Fruit fly (Drosophila melanogaster) whole organism, embryonic: ENCODE measurements around the gene PolD2.

ENCODE experiments used
- ATbp ChIP-seq: fragments of 200-800 bp; sonication (Bioruptor generic); optimal IDR thresholded peaks from 2 replicates; lab custom pipeline; 2017; ENCODE audit warnings: missing biosample characterization, mild to moderate bottlenecking, missing genetic modification characterization, missing genetic modification reagents
- BEAF-32 ChIP-seq: fragments of 200-800 bp; sonication (Bioruptor generic); optimal IDR thresholded peaks from 3 replicates; lab custom pipeline; 2017; ENCODE audit warnings: missing biosample characterization, missing genetic modification characterization, mild to moderate bottlenecking, moderate library complexity, missing genetic modification reagents
- CG1024 ChIP-seq: fragments of 200-800 bp; sonication (Bioruptor generic); IDR thresholded peaks from 2 replicates; pipeline ENCODE4 v1.3.6; 2022; ENCODE audit warnings: missing biosample characterization, missing genetic modification characterization
- CG10267 ChIP-seq: fragments of 200-800 bp; sonication (Bioruptor generic); optimal IDR thresholded peaks from 2 replicates; lab custom pipeline; 2018; ENCODE audit warnings: missing biosample characterization, mild to moderate bottlenecking, missing genetic modification characterization, moderate library complexity
- CG10543 ChIP-seq: fragments of 200-800 bp; sonication (Bioruptor generic); optimal IDR thresholded peaks from 3 replicates; lab custom pipeline; 2017; ENCODE audit warnings: missing biosample characterization, mild to moderate bottlenecking, missing genetic modification characterization, moderate library complexity
- CG11093 ChIP-seq: fragments of 200-800 bp; sonication (Bioruptor generic); IDR thresholded peaks from 3 replicates; pipeline ENCODE4 v1.3.6; 2022; ENCODE audit warnings: missing biosample characterization, missing genetic modification characterization
- CG12219 ChIP-seq: fragments of 200-800 bp; sonication (Bioruptor generic); optimal IDR thresholded peaks from 3 replicates; lab custom pipeline; 2018; ENCODE audit warnings: missing biosample characterization, mild to moderate bottlenecking, missing genetic modification characterization
- CG13894 ChIP-seq: fragments of 200-800 bp; sonication (Bioruptor generic); optimal IDR thresholded peaks from 3 replicates; lab custom pipeline; 2018; ENCODE audit warnings: missing biosample characterization, mild to moderate bottlenecking, missing genetic modification characterization, moderate library complexity
- CG14050 ChIP-seq: fragments of 200-800 bp; sonication (Bioruptor generic); IDR thresholded peaks from 3 replicates; pipeline ENCODE4 v1.3.6; 2022; ENCODE audit warnings: missing biosample characterization, missing genetic modification characterization
- CG14441 ChIP-seq: fragments of 200-800 bp; sonication (Bioruptor generic); IDR thresholded peaks from 2 replicates; pipeline ENCODE4 v1.3.6; 2022; ENCODE audit warnings: missing biosample characterization, missing genetic modification characterization
- CG14710 ChIP-seq: fragments of 200-800 bp; sonication (Bioruptor generic); optimal IDR thresholded peaks from 3 replicates; lab custom pipeline; 2019; ENCODE audit warnings: missing biosample characterization, mild to moderate bottlenecking, missing genetic modification characterization, moderate library complexity
- CG15011 ChIP-seq: fragments of 200-800 bp; sonication (Bioruptor generic); optimal IDR thresholded peaks from 3 replicates; lab custom pipeline; 2018; ENCODE audit warnings: missing biosample characterization, mild to moderate bottlenecking, missing genetic modification characterization
- CG15696 ChIP-seq: fragments of 200-800 bp; sonication (Bioruptor generic); optimal IDR thresholded peaks from 2 replicates; lab custom pipeline; 2019; ENCODE audit warnings: missing biosample characterization, mild to moderate bottlenecking, missing genetic modification characterization, moderate library complexity
- CG16863 ChIP-seq: fragments of 200-800 bp; sonication (Bioruptor generic); optimal IDR thresholded peaks from 3 replicates; lab custom pipeline; 2016; ENCODE audit warnings: missing biosample characterization, missing genetic modification characterization
- CG18599 ChIP-seq: fragments of 200-800 bp; sonication (Bioruptor generic); optimal IDR thresholded peaks from 3 replicates; lab custom pipeline; 2017; ENCODE audit warnings: missing biosample characterization, missing genetic modification characterization, mild to moderate bottlenecking, moderate library complexity, missing genetic modification reagents
- CG2199 ChIP-seq: fragments of 200-800 bp; sonication (Bioruptor generic); IDR thresholded peaks from 3 replicates; pipeline ENCODE4 v1.3.6; 2022; ENCODE audit warnings: missing biosample characterization, missing genetic modification characterization
- CG6854 ChIP-seq: fragments of 200-800 bp; sonication (Bioruptor generic); optimal IDR thresholded peaks from 3 replicates; lab custom pipeline; 2017; ENCODE audit warnings: missing biosample characterization, mild to moderate bottlenecking, missing genetic modification characterization
- CG7839 ChIP-seq: fragments of 200-800 bp; sonication (Bioruptor generic); optimal IDR thresholded peaks from 3 replicates; lab custom pipeline; 2018; ENCODE audit warnings: missing biosample characterization, mild to moderate bottlenecking, missing genetic modification characterization, moderate library complexity
- Dad ChIP-seq: fragments of 200-800 bp; sonication (Bioruptor generic); optimal IDR thresholded peaks from 3 replicates; lab custom pipeline; 2016; ENCODE audit warnings: missing biosample characterization, missing genetic modification characterization
- Dip2 ChIP-seq: fragments of 200-800 bp; sonication (Bioruptor generic); IDR thresholded peaks from 2 replicates; pipeline ENCODE4 v1.3.6; 2022; ENCODE audit warnings: missing biosample characterization, missing genetic modification characterization
- HmgZ ChIP-seq: fragments of 200-800 bp; sonication (Bioruptor generic); optimal IDR thresholded peaks from 2 replicates; lab custom pipeline; 2018; ENCODE audit warnings: missing biosample characterization, mild to moderate bottlenecking, missing genetic modification characterization
- Hr3 ChIP-seq: fragments of 200-800 bp; sonication (Bioruptor generic); optimal IDR thresholded peaks from 3 replicates; lab custom pipeline; 2016; ENCODE audit warnings: missing biosample characterization, missing genetic modification characterization
- Hr39 ChIP-seq: fragments of >200 bp; optimal IDR thresholded peaks from 2 replicates; lab custom pipeline; 2017
- Hr51 ChIP-seq, 2 experiments: fragments of 200-800 bp; sonication (Bioruptor generic); optimal IDR thresholded peaks; 2 replicates in 1 of 2; 3 replicates in 1 of 2; lab custom pipeline; 2016 to 2018; ENCODE audit warnings: missing biosample characterization in 2 of 2, missing genetic modification characterization in 2 of 2, mild to moderate bottlenecking in 1 of 2, moderate library complexity in 1 of 2
- Lhr ChIP-seq: fragments of 200-800 bp; sonication (Bioruptor generic); optimal IDR thresholded peaks from 3 replicates; lab custom pipeline; 2017; ENCODE audit warnings: mild to moderate bottlenecking, missing biosample characterization, missing genetic modification reagents, missing genetic modification characterization
- Lpt ChIP-seq: fragments of >200 bp; optimal IDR thresholded peaks from 2 replicates; lab custom pipeline; 2018; ENCODE audit warnings: missing biosample characterization, missing genetic modification characterization
- Neu2 ChIP-seq: fragments of 200-800 bp; sonication (Bioruptor generic); optimal IDR thresholded peaks from 3 replicates; lab custom pipeline; 2016; ENCODE audit warnings: missing biosample characterization, missing genetic modification characterization, borderline replicate concordance
- Ptx1 ChIP-seq: fragments of 200-800 bp; sonication (Bioruptor generic); IDR thresholded peaks from 2 replicates; pipeline ENCODE4 v1.3.6; 2022; ENCODE audit warnings: missing biosample characterization, missing genetic modification characterization
- Xrp1 ChIP-seq: fragments of 200-800 bp; sonication (Bioruptor generic); IDR thresholded peaks from 2 replicates; pipeline ENCODE4 v1.3.6; 2022; ENCODE audit warnings: missing biosample characterization, missing genetic modification characterization
- cg ChIP-seq: fragments of 200-800 bp; sonication (Bioruptor generic); optimal IDR thresholded peaks from 3 replicates; lab custom pipeline; 2019; ENCODE audit warnings: missing biosample characterization, mild to moderate bottlenecking, missing genetic modification characterization, moderate library complexity
- corto ChIP-seq: fragments of 200-800 bp; sonication (Bioruptor generic); optimal IDR thresholded peaks from 2 replicates; lab custom pipeline; 2016; ENCODE audit warnings: missing biosample characterization, mild to moderate bottlenecking, missing genetic modification characterization, moderate library complexity
- cwo ChIP-seq: fragments of 200-800 bp; sonication (Bioruptor generic); optimal IDR thresholded peaks from 3 replicates; lab custom pipeline; 2017; ENCODE audit warnings: missing biosample characterization, missing genetic modification characterization, mild to moderate bottlenecking, moderate library complexity, missing genetic modification reagents
- fd102C ChIP-seq: fragments of 200-800 bp; sonication (Bioruptor generic); optimal IDR thresholded peaks from 2 replicates; lab custom pipeline; 2018; ENCODE audit warnings: missing biosample characterization, mild to moderate bottlenecking, missing genetic modification characterization, moderate library complexity
- fru ChIP-seq: fragments of >200 bp; optimal IDR thresholded peaks from 2 replicates; lab custom pipeline; 2017
- gce ChIP-seq: fragments of 200-800 bp; sonication (Bioruptor generic); IDR thresholded peaks from 3 replicates; pipeline ENCODE4 v1.3.6; 2022; ENCODE audit warnings: missing biosample characterization, missing genetic modification characterization
- jumu ChIP-seq: fragments of 200-800 bp; sonication (Bioruptor generic); optimal IDR thresholded peaks from 3 replicates; lab custom pipeline; 2016; ENCODE audit warnings: missing biosample characterization, missing genetic modification characterization
- kah ChIP-seq: fragments of 200-800 bp; sonication (Bioruptor generic); optimal IDR thresholded peaks from 2 replicates; lab custom pipeline; 2018; ENCODE audit warnings: missing biosample characterization, mild to moderate bottlenecking, missing genetic modification characterization
- knrl ChIP-seq: fragments of 200-800 bp; sonication (Bioruptor generic); IDR thresholded peaks from 3 replicates; pipeline ENCODE4 v1.3.6; 2022; ENCODE audit warnings: missing biosample characterization, missing genetic modification characterization; ENCODE audit not compliant: partially characterized antibody
- lilli ChIP-seq: fragments of 200-800 bp; sonication (Bioruptor generic); optimal IDR thresholded peaks from 3 replicates; lab custom pipeline; 2016; ENCODE audit warnings: missing biosample characterization, missing genetic modification characterization
- nau ChIP-seq: fragments of 200-800 bp; sonication (Bioruptor generic); optimal IDR thresholded peaks from 3 replicates; lab custom pipeline; 2017; ENCODE audit warnings: missing biosample characterization, mild to moderate bottlenecking, missing genetic modification characterization, missing genetic modification reagents
- otp ChIP-seq: fragments of 200-800 bp; sonication (Bioruptor generic); IDR thresholded peaks from 3 replicates; pipeline ENCODE4, ENCODE4 v1.3.6; 2022; ENCODE audit warnings: missing biosample characterization, missing genetic modification characterization
- pb ChIP-seq: fragments of 200-800 bp; sonication (Bioruptor generic); optimal IDR thresholded peaks from 3 replicates; lab custom pipeline; 2016; ENCODE audit warnings: missing biosample characterization, missing genetic modification characterization
- sc ChIP-seq, 3 experiments: fragments of >200 bp in 2 of 3; fragments of 200-800 bp in 1 of 3; sonication (Bioruptor generic) in 1 of 3; optimal IDR thresholded peaks; 2 replicates in 2 of 3; 3 replicates in 1 of 3; lab custom pipeline; 2017; ENCODE audit warnings: mild to moderate bottlenecking in 1 of 3, missing biosample characterization in 1 of 3, missing genetic modification characterization in 1 of 3, missing genetic modification reagents in 1 of 3
- sd ChIP-seq: fragments of 200-800 bp; sonication (Bioruptor generic); optimal IDR thresholded peaks from 3 replicates; lab custom pipeline; 2018; ENCODE audit warnings: missing biosample characterization, mild to moderate bottlenecking, missing genetic modification characterization, moderate library complexity
- sens ChIP-seq: fragments of 200-800 bp; sonication (Bioruptor generic); peaks from one replicate; lab custom pipeline; 2016; ENCODE audit warnings: missing biosample characterization, missing genetic modification characterization
- slou ChIP-seq: fragments of 200-800 bp; sonication (Bioruptor generic); optimal IDR thresholded peaks from 3 replicates; lab custom pipeline; 2016; ENCODE audit warnings: missing biosample characterization, missing genetic modification characterization
- stwl ChIP-seq: fragments of 200-800 bp; sonication (Bioruptor generic); optimal IDR thresholded peaks from 3 replicates; lab custom pipeline; 2018; ENCODE audit warnings: missing biosample characterization, mild to moderate bottlenecking, missing genetic modification characterization, moderate library complexity
- tin ChIP-seq: fragments of 200-800 bp; sonication (Bioruptor generic); optimal IDR thresholded peaks from 3 replicates; lab custom pipeline; 2016; ENCODE audit warnings: missing biosample characterization, missing genetic modification characterization
- trh ChIP-seq: fragments of 200-800 bp; sonication (Bioruptor generic); optimal IDR thresholded peaks from 2 replicates; lab custom pipeline; 2016; ENCODE audit warnings: missing biosample characterization, missing genetic modification characterization
- wek ChIP-seq: fragments of 200-800 bp; sonication (Bioruptor generic); optimal IDR thresholded peaks from 3 replicates; lab custom pipeline; 2018; ENCODE audit warnings: missing biosample characterization, mild to moderate bottlenecking, missing genetic modification characterization, moderate library complexity
- zen ChIP-seq: fragments of 200-800 bp; sonication (Bioruptor generic); optimal IDR thresholded peaks from 3 replicates; lab custom pipeline; 2018; ENCODE audit warnings: missing biosample characterization, mild to moderate bottlenecking, missing genetic modification characterization, moderate library complexity

The PolD2 gene

dm6 chr3L:1798649-1799048 lies 23.2 kb downstream of the PolD2 start, which contains the start of gene Patj (continued):
- no peak for TF ChIP-seq Hr3 (GFP tag; lab: Kevin White, UChicago)
- no peak for TF ChIP-seq CG10543 (GFP tag; lab: Kevin White, UChicago)
- no peak for TF ChIP-seq CG15011 (GFP tag; lab: Kevin White, UChicago)
- no peak for TF ChIP-seq Lpt (GFP tag; lab: Kevin White, UChicago)
- peak; percentile 59 for TF ChIP-seq BEAF-32
- no peak for TF ChIP-seq CG18599
- no peak for TF ChIP-seq CG7839
- TF ChIP-seq tin (GFP tag; lab: Kevin White, UChicago) = no peak
- no peak for TF ChIP-seq cwo
- peak; percentile 2 for TF ChIP-seq CG10267
- no peak for TF ChIP-seq sc (optimal IDR thresholded peaks at IDR 0.05; lab: Kevin White, UChicago)
- no peak for TF ChIP-seq sc (GFP tag; optimal IDR thresholded peaks at IDR 0.05; lab: Kevin White, UChicago)
- no peak for TF ChIP-seq CG14050 (GFP tag; lab: Robert Waterston, UW)
- no peak for TF ChIP-seq CG6854
- TF ChIP-seq zen (tag; lab: Kevin White, UChicago) = peak; percentile 98
- TF ChIP-seq Hr51 (GFP tag; optimal IDR thresholded peaks at IDR 0.05; lab: Kevin White, UChicago) = no peak
- TF ChIP-seq sd (tag; lab: Kevin White, UChicago) = peak; percentile 93
- TF ChIP-seq fd102C = no peak
- no peak for TF ChIP-seq corto (GFP tag; lab: Kevin White, UChicago)
- no peak for TF ChIP-seq CG12219 (GFP tag; lab: Kevin White, UChicago)
- TF ChIP-seq CG14710 (tag; lab: Kevin White, UChicago) = peak; percentile 53
- TF ChIP-seq wek (GFP tag; lab: Kevin White, UChicago) = no peak
- TF ChIP-seq CG15696 (tag; lab: Kevin White, UChicago) = no peak
- TF ChIP-seq jumu = no peak
- TF ChIP-seq CG11093 (GFP tag; lab: Robert Waterston, UW) = no peak
- no peak for TF ChIP-seq knrl (GFP tag; lab: Robert Waterston, UW)
- TF ChIP-seq slou (GFP tag; lab: Kevin White, UChicago) = no peak
- no peak for TF ChIP-seq Xrp1
- TF ChIP-seq cg (GFP tag; lab: Kevin White, UChicago) = no peak
- TF ChIP-seq Dad (GFP tag; lab: Kevin White, UChicago) = no peak
- TF ChIP-seq Dip2 = no peak
- no peak for TF ChIP-seq CG14441
- no peak for TF ChIP-seq Hr39 (lab: Kevin White, UChicago)
- TF ChIP-seq CG16863 (GFP tag; lab: Kevin White, UChicago) = no peak
- no peak for TF ChIP-seq nau (GFP tag; lab: Kevin White, UChicago)
- TF ChIP-seq ATbp (GFP tag; lab: Kevin White, UChicago) = no peak
- TF ChIP-seq HmgZ (tag; lab: Kevin White, UChicago) = no peak
- TF ChIP-seq CG13894 (tag; lab: Kevin White, UChicago) = no peak
- TF ChIP-seq CG1024 (GFP tag; lab: Robert Waterston, UW) = no peak
- no peak for TF ChIP-seq Ptx1 (GFP tag; lab: Robert Waterston, UW)
- TF ChIP-seq stwl (tag; lab: Kevin White, UChicago) = peak; percentile 69
- no peak for TF ChIP-seq Neu2 (GFP tag; lab: Kevin White, UChicago)
- TF ChIP-seq otp (GFP tag; lab: Robert Waterston, UW) = peak; percentile 47
- TF ChIP-seq kah = no peak
- TF ChIP-seq fru (lab: Kevin White, UChicago) = no peak
- TF ChIP-seq CG2199 (GFP tag; lab: Robert Waterston, UW) = no peak
- no peak for TF ChIP-seq trh (GFP tag; lab: Kevin White, UChicago)
- peak; percentile 29 for TF ChIP-seq sens (GFP tag; lab: Kevin White, UChicago)
- no peak for TF ChIP-seq lilli
- TF ChIP-seq gce (GFP tag; lab: Robert Waterston, UW) = no peak
- TF ChIP-seq Lhr (GFP tag; lab: Kevin White, UChicago) = no peak
- TF ChIP-seq pb (GFP tag; lab: Kevin White, UChicago) = no peak
